Worm (Caenorhabditis elegans): ENCODE measurements around the gene F46F5.13.

- no peak for TF ChIP-seq ceh-6 (GFP tag; optimal IDR thresholded peaks at IDR 0.05)
- no peak for TF ChIP-seq nhr-11 (tag; optimal IDR thresholded peaks at IDR 0.05)
These were observed 33.9 kb upstream of the F46F5.13 start for ce11 chrII:769250-769649.

Data from whole organism, late embryonic.